Worm (Caenorhabditis elegans) whole organism, midembryonic: ENCODE measurements around the gene mrpl-37.

Experiments
- T22C8.4 ChIP-seq: fragments of 200-800 bp; sonication (Bioruptor generic); IDR thresholded peaks from 2 replicates; pipeline ENCODE4 v1.3.6; 2022; ENCODE audit warnings: missing genetic modification characterization, missing compliant biosample characterization
- cog-1 ChIP-seq: sonication (generic microtip); optimal IDR thresholded peaks from 2 replicates; lab custom pipeline; 2016; ENCODE audit warnings: missing genetic modification characterization, missing compliant biosample characterization
- flt-1 ChIP-seq: fragments of 200-800 bp; sonication (Bioruptor generic); IDR thresholded peaks from 2 replicates; pipeline ENCODE4 v1.3.6; 2022; ENCODE audit warnings: missing genetic modification characterization, missing compliant biosample characterization
- klf-2 ChIP-seq: fragments of 200-800 bp; sonication (Bioruptor generic); conservative IDR thresholded peaks from 2 replicates; pipeline ENCODE4 v1.3.6; 2022; ENCODE audit warnings: missing genetic modification reagents, missing genetic modification characterization, missing compliant biosample characterization
- med-1 ChIP-seq: sonication (generic microtip); optimal IDR thresholded peaks from 2 replicates; lab custom pipeline; 2017; ENCODE audit warnings: missing genetic modification characterization, mild to moderate bottlenecking, missing compliant biosample characterization, antibody characterized with exemption, missing genetic modification reagents; ENCODE audit not compliant: insufficient read depth
- ref-1 ChIP-seq: fragments of 200-800 bp; sonication (Bioruptor generic); conservative IDR thresholded peaks from 2 replicates; pipeline ENCODE4 v1.3.6; 2022; ENCODE audit warnings: missing genetic modification reagents, missing genetic modification characterization, missing compliant biosample characterization
- tab-1 ChIP-seq: fragments of 200-800 bp; sonication (Bioruptor generic); IDR thresholded peaks from 2 replicates; pipeline ENCODE4 v1.3.6; 2022; ENCODE audit warnings: missing genetic modification characterization, missing compliant biosample characterization
- ztf-23 ChIP-seq: fragments of 200-800 bp; sonication (Bioruptor generic); IDR thresholded peaks from 2 replicates; pipeline ENCODE4 v1.3.6; 2022; ENCODE audit warnings: missing genetic modification reagents, missing genetic modification characterization, missing compliant biosample characterization
- ztf-29 ChIP-seq: fragments of 200-800 bp; sonication (Bioruptor generic); IDR thresholded peaks from 2 replicates; pipeline ENCODE4 v1.3.6; 2022; ENCODE audit warnings: missing genetic modification reagents, missing genetic modification characterization, missing compliant biosample characterization

Gene mrpl-37

ce11 chrII:13547545-13547944 lies 27.3 kb downstream of the mrpl-37 start, which contains the start of gene ddl-2:
TSS of gene ddl-2 (minus strand) at chrII:13547645.
- no peak for TF ChIP-seq ztf-23 (GFP tag; lab: Robert Waterston, UW)
- no peak for TF ChIP-seq ref-1 (GFP tag; lab: Robert Waterston, UW)
- TF ChIP-seq ztf-29: no peak
- no peak for TF ChIP-seq klf-2
- no peak for TF ChIP-seq cog-1

DNA sequence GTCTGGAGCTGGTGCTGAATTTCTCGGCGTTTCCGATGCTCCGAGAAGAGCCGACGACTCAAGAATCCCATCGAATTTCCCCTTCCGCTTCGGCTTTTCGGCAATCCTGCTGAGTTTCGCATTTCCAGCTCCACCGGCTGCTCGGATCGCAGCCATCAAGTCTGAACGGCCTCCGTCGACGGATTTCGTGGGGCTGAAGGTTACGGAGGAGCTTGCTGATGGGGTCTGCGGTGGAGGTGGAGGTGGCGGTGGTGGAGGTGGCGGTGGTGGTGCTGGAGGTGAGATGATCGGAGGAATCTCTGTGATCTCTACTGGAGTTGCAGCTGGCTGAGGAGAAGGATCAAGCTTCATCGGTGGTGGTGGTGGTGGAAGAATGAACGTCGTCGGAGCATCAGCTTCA lies 31.9 kb downstream of the mrpl-37 start:
- TF ChIP-seq flt-1 (GFP tag; lab: Robert Waterston, UW): no peak
- TF ChIP-seq tab-1: no peak
- TF ChIP-seq ztf-29: no peak
- no peak for TF ChIP-seq ztf-23 (GFP tag; lab: Robert Waterston, UW)
- TF ChIP-seq T22C8.4 (GFP tag; lab: Robert Waterston, UW): no peak
- no peak for TF ChIP-seq med-1 (GFP tag; lab: Kevin White, UChicago)
- TF ChIP-seq cog-1: no peak
- no peak for TF ChIP-seq klf-2
- TF ChIP-seq ref-1 (GFP tag; lab: Robert Waterston, UW): no peak

- TF ChIP-seq med-1 (GFP tag; lab: Kevin White, UChicago): no peak
- TF ChIP-seq ztf-23 (GFP tag; lab: Robert Waterston, UW): no peak
- TF ChIP-seq ref-1 (GFP tag; lab: Robert Waterston, UW): no peak
- no peak for TF ChIP-seq klf-2
- TF ChIP-seq ztf-29: no peak
- TF ChIP-seq flt-1 (GFP tag; lab: Robert Waterston, UW): no peak
- no peak for TF ChIP-seq cog-1
- no peak for TF ChIP-seq tab-1
- no peak for TF ChIP-seq T22C8.4 (GFP tag; lab: Robert Waterston, UW)
These were observed 33.9 kb downstream of the mrpl-37 start, which contains the start of the genes noa-1 and Y48E1B.17 for ce11 chrII:13540956-13541355. TSS of gene noa-1 (minus strand) at chrII:13541056. TSS of gene Y48E1B.17 (minus strand) at chrII:13541084.

DNA sequence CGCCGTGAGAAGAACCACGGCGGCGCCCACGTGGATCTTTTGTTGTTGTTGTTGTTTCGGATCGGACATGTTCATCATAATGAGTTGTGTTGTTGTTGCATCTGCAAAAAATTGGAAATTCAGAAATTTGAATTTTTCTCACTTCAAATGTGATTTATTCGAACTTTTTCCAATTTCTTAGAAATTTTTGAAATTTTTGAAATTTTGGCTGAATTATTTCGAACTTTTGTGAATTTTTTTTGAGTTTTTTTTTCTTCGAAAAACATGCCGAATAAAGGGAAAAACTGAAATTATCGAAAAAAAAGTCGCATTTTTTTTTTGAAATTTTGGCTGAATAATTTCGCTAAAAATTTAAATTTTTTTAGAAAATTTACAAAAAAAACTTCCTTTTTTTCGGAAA lies 43.8 kb downstream of the mrpl-37 start, which contains the start of gene snx-14:
snx-14 (minus strand) TSS at position 101 of the 400 bp plus-strand sequence.
- TF ChIP-seq cog-1: no peak
- no peak for TF ChIP-seq flt-1 (GFP tag; lab: Robert Waterston, UW)
- no peak for TF ChIP-seq ztf-23 (GFP tag; lab: Robert Waterston, UW)
- no peak for TF ChIP-seq tab-1
- no peak for TF ChIP-seq med-1 (GFP tag; lab: Kevin White, UChicago)
- no peak for TF ChIP-seq T22C8.4 (GFP tag; lab: Robert Waterston, UW)
- TF ChIP-seq ztf-29: no peak
- no peak for TF ChIP-seq ref-1 (GFP tag; lab: Robert Waterston, UW)
- no peak for TF ChIP-seq klf-2

DNA sequence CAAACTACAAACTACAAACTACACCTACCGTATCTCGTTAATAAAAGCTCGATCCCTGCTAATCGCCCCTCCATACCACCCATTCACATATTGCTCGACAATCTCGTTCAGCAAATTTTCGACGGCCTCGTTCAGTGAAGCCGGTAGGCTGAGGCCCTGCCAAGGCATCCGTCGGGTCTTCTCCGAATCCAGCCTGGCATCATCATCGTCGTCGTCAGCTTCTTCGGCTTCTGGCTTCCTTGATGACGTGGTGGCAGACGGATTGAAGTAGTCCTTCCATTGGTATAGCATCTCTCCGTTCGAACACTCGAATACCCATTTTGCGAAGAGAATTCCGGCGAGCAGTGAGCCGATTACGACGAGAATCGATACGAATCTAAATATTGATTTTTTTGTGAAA lies 44.2 kb downstream of the mrpl-37 start:
- TF ChIP-seq ztf-23 (GFP tag; lab: Robert Waterston, UW): no peak

ce11 chrII:13529131-13529530 lies 45.7 kb downstream of the mrpl-37 start:
- TF ChIP-seq ref-1 (GFP tag; lab: Robert Waterston, UW) (no peak), med-1 (GFP tag; lab: Kevin White, UChicago) (no peak), klf-2 (no peak), ztf-23 (GFP tag; lab: Robert Waterston, UW) (no peak), cog-1 (no peak), tab-1 (no peak), T22C8.4 (GFP tag; lab: Robert Waterston, UW) (no peak), flt-1 (GFP tag; lab: Robert Waterston, UW) (no peak), ztf-29 (no peak)

DNA sequence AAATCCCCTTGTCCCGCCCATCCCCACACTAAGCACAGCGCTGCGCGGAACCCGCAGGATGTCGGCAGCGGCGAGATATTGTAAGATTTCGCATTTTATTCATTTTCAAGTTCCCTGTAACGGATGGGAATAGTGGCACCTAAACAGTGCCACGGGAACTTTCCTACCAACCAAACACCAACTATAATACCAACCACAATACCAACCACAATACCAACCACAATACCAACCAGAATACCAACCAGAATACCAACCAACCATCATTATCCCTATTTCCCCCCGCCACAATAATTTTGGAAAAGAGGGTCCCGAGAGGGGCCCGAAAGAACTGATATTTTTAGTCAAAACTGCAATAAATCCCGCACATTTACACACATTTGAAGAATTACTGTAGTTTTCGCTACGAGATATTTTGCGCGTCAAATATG lies 52.9 kb downstream of the mrpl-37 start:
- TF ChIP-seq tab-1: no peak

DNA sequence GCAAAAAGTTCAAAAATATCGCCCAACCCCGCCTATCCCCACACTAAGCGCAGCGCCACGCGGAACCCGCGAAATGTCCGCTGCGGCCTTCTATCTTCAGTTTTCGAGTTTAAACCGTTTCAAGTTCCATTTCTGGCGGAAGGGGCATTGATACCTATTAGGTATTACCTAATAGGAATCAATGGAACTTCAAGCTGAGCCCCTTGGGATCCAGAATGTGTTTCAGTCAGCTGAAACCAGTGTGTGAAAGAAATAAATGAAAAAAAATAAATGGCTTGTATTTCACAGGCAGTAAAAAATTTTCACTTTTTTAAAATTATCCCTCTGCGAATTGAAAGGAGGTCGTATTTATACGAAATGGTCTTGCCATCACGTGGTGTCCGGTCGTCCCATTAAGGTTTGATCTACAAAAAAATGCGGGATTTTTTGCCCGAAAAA lies 53.7 kb downstream of the mrpl-37 start:
- TF ChIP-seq ref-1 (GFP tag; lab: Robert Waterston, UW) (no peak), flt-1 (GFP tag; lab: Robert Waterston, UW) (no peak), klf-2 (no peak), ztf-23 (GFP tag; lab: Robert Waterston, UW) (no peak), cog-1 (no peak), ztf-29 (no peak), T22C8.4 (GFP tag; lab: Robert Waterston, UW) (no peak), tab-1 (no peak), med-1 (GFP tag; lab: Kevin White, UChicago) (no peak)
